Worm (Caenorhabditis elegans): ENCODE data around the gene srw-138.

srw-138 gene

ce11 chrV:2962960-2963359 is at the start of gene srw-138:
srw-138 (minus strand) TSS chrV:2963060.
- no peak for TF ChIP-seq W03F9.2 (tag; optimal IDR thresholded peaks at IDR 0.05)
- TF ChIP-seq dao-5 (tag; optimal IDR thresholded peaks at IDR 0.05), result no peak
- no peak for TF ChIP-seq him-1 (tag; optimal IDR thresholded peaks at IDR 0.05)

ce11 chrV:3011394-3011793 is 48.5 kb upstream of the srw-138 start, which contains the start of gene srw-135:
srw-135 (minus strand) TSS chrV:3011494.
- no peak for TF ChIP-seq W03F9.2 (tag; optimal IDR thresholded peaks at IDR 0.05)
- TF ChIP-seq him-1 (tag; optimal IDR thresholded peaks at IDR 0.05), result no peak
- TF ChIP-seq dao-5 (tag; optimal IDR thresholded peaks at IDR 0.05), result no peak

ce11 chrV:3010468-3010867 is 47.6 kb upstream of the srw-138 start, which contains the start of gene srw-136:
srw-136 (minus strand) TSS chrV:3010568.
- TF ChIP-seq him-1 (tag; optimal IDR thresholded peaks at IDR 0.05) (no peak), dao-5 (tag; optimal IDR thresholded peaks at IDR 0.05) (no peak), W03F9.2 (tag; optimal IDR thresholded peaks at IDR 0.05) (no peak)

DNA sequence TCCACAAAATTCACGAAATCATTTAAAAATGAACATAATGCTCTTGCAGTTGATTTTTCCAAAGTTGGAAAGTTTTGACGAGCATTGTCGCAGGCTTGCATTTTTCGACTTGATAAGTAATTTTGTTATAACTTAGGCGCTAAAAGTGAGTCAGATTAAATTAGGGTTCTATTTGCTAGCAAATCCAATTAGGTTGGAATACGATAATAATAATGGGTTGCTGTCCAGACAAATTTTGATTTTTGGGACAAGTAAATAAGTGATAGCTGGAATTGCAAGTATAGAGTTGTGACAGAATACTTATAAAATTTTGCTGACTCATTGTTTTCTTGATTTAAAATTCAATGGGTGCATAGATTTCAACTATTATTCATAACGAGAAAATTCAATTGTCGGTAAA is 43.1 kb upstream of the srw-138 start, which contains the start of gene srw-112:
srw-112 (minus strand) TSS at position 101 of the 400 bp plus-strand sequence.
- TF ChIP-seq W03F9.2 (tag; optimal IDR thresholded peaks at IDR 0.05) (no peak), dao-5 (tag; optimal IDR thresholded peaks at IDR 0.05) (no peak), him-1 (tag; optimal IDR thresholded peaks at IDR 0.05) (no peak)

ce11 chrV:2999736-3000135 is 36.9 kb upstream of the srw-138 start, which contains the start of gene srw-119:
srw-119 (minus strand) TSS chrV:2999836.
- TF ChIP-seq him-1 (tag; optimal IDR thresholded peaks at IDR 0.05) (no peak), W03F9.2 (tag; optimal IDR thresholded peaks at IDR 0.05) (no peak), dao-5 (tag; optimal IDR thresholded peaks at IDR 0.05) (no peak)

DNA sequence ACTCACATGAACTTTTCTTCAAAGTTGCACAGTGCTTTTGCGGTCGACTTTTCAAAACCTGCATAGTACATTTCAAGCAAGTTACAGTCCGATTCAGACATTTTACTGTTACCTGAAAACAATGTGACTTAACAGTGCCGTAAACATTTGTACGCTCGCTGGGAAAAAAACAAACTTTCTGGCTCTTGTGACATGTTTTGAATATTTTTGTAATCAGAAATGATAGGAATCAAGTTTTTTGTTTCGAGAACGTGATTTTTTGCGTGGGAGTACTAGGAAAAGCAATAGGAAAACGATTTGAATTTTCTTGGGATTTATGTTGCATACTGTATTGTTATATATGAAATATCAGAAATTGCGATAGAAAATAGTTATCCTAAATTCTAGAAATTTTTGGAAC is 33.2 kb upstream of the srw-138 start, which contains the start of gene srw-120:
srw-120 (minus strand) TSS at position 101 of the 400 bp plus-strand sequence.
- TF ChIP-seq him-1 (tag; optimal IDR thresholded peaks at IDR 0.05) (no peak), dao-5 (tag; optimal IDR thresholded peaks at IDR 0.05) (no peak), W03F9.2 (tag; optimal IDR thresholded peaks at IDR 0.05) (no peak)

DNA sequence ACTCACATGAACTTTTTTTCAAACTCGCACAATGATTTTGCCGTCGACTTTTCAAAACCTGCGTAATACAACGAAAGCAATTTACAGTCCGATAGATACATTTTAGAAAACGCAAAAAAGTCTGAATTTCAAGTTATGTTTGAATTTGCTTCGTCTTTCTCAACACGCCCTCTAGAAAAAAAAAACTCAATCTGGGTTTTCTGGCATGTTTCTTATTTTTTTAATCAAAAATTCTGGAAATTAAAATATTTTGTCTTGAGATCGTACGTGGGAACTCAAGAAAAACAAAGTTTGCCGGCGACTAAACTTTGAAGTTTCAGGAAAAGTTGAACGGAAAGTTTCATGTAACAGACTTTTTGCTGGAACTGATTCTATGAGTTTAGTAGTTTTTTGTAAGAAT is 31.0 kb upstream of the srw-138 start, which contains the start of gene srw-115:
srw-115 (minus strand) TSS at position 101 of the 400 bp plus-strand sequence.
- no peak for TF ChIP-seq W03F9.2 (tag; optimal IDR thresholded peaks at IDR 0.05)
- no peak for TF ChIP-seq him-1 (tag; optimal IDR thresholded peaks at IDR 0.05)
- TF ChIP-seq dao-5 (tag; optimal IDR thresholded peaks at IDR 0.05), result no peak

DNA sequence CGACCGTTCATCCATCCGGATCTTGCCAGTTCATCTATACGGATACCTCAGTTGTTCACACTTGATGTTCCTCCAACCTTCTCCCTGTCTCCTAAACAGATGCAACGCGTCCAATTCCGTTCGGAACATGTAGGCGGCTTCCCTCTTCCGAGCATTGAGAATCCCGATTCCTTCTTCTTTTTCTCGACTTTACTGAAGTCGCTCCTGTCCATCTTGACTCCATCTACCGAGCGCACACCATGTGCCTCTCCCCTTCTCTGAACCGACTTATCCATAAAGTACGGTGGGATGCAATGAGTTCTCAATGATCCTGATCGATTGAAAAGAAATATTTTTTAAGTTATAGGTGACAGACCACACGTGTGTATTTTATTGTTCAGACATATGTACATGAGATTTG is 29.2 kb upstream of the srw-138 start:
- TF ChIP-seq him-1 (tag; optimal IDR thresholded peaks at IDR 0.05) (no peak), dao-5 (tag; optimal IDR thresholded peaks at IDR 0.05) (no peak), W03F9.2 (tag; optimal IDR thresholded peaks at IDR 0.05) (no peak)

ce11 chrV:2991485-2991884 is 28.6 kb upstream of the srw-138 start, which contains the start of gene srw-121:
srw-121 (minus strand) TSS chrV:2991585.
- TF ChIP-seq him-1 (tag; optimal IDR thresholded peaks at IDR 0.05), result no peak
- no peak for TF ChIP-seq W03F9.2 (tag; optimal IDR thresholded peaks at IDR 0.05)
- TF ChIP-seq dao-5 (tag; optimal IDR thresholded peaks at IDR 0.05), result no peak

DNA sequence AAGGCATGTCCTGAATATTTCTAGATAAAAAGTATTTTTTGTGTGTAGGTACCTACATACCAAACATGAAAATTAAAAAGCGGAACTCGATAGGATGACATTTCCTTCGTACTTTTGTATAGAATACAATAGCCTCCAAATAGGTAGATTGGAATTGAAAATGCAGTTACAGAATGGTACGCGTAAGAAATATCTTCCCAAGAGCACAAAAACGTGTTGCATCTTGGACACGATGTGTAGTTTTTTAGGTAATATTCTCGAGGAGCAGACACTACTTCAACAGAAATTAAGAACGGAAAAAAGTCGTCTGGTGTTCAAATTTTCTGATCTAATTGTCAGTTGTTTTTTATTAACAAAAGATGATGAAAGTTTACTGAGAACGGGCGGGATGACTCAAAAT is 24.5 kb upstream of the srw-138 start, which contains the start of gene srh-85:
srh-85 (minus strand) TSS at position 101 of the 400 bp plus-strand sequence.
- TF ChIP-seq him-1 (tag; optimal IDR thresholded peaks at IDR 0.05), result no peak
- TF ChIP-seq dao-5 (tag; optimal IDR thresholded peaks at IDR 0.05), result no peak
- TF ChIP-seq W03F9.2 (tag; optimal IDR thresholded peaks at IDR 0.05), result no peak

ce11 chrV:2985309-2985708 is 22.4 kb upstream of the srw-138 start, which contains the start of gene srw-139:
srw-139 (minus strand) TSS chrV:2985409.
- TF ChIP-seq W03F9.2 (tag; optimal IDR thresholded peaks at IDR 0.05) (no peak), him-1 (tag; optimal IDR thresholded peaks at IDR 0.05) (no peak), dao-5 (tag; optimal IDR thresholded peaks at IDR 0.05) (no peak)

DNA sequence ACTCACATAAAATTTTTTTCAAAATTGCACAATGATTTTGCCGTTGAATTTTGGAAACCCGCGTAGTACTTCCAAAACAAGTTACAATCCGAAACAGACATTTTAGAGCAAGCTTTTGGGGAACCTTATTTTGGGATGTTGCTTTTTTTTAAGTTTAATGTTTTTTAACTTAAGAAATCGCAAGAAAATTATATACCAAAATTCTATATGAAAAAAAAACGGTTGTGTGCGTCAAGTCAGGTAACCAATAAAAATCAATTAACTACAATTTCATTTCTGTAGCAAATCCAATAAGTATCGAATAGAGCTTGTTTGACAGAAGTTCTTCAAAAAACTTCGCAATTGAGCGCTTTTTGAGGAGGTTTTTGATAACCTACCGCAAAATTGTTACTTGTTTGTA is 20.5 kb upstream of the srw-138 start, which contains the start of gene srw-117:
srw-117 (minus strand) TSS at position 101 of the 400 bp plus-strand sequence.
- TF ChIP-seq dao-5 (tag; optimal IDR thresholded peaks at IDR 0.05) (no peak), him-1 (tag; optimal IDR thresholded peaks at IDR 0.05) (no peak), W03F9.2 (tag; optimal IDR thresholded peaks at IDR 0.05) (no peak)

ce11 chrV:2979978-2980377 is 17.1 kb upstream of the srw-138 start, which contains the start of gene srw-118:
srw-118 (minus strand) TSS chrV:2980078.
- TF ChIP-seq him-1 (tag; optimal IDR thresholded peaks at IDR 0.05), result no peak
- TF ChIP-seq W03F9.2 (tag; optimal IDR thresholded peaks at IDR 0.05), result no peak
- no peak for TF ChIP-seq dao-5 (tag; optimal IDR thresholded peaks at IDR 0.05)

ce11 chrV:2976287-2976686 is 13.4 kb upstream of the srw-138 start, which contains the start of gene srw-124:
srw-124 (plus strand) TSS chrV:2976587.
- no peak for TF ChIP-seq W03F9.2 (tag; optimal IDR thresholded peaks at IDR 0.05)
- no peak for TF ChIP-seq dao-5 (tag; optimal IDR thresholded peaks at IDR 0.05)
- no peak for TF ChIP-seq him-1 (tag; optimal IDR thresholded peaks at IDR 0.05)
